Fruit fly (Drosophila melanogaster) whole organism, embryonic: ENCODE data around the gene lectin-29Ca.

ENCODE experiments used
- ATbp ChIP-seq: fragments of 200-800 bp; sonication (Bioruptor generic); optimal IDR thresholded peaks from 2 replicates; lab custom pipeline; 2017; ENCODE audit warnings: missing biosample characterization, mild to moderate bottlenecking, missing genetic modification characterization, missing genetic modification reagents
- Atf-2 ChIP-seq: fragments of 200-800 bp; sonication (Bioruptor generic); optimal IDR thresholded peaks from 2 replicates; lab custom pipeline; 2016; ENCODE audit warnings: missing biosample characterization, missing genetic modification characterization
- CG11504 ChIP-seq: fragments of 200-800 bp; sonication (Bioruptor generic); optimal IDR thresholded peaks from 3 replicates; lab custom pipeline; 2019; ENCODE audit warnings: missing biosample characterization, mild to moderate bottlenecking, missing genetic modification characterization, moderate library complexity
- CG12155 ChIP-seq: fragments of 200-800 bp; sonication (Bioruptor generic); optimal IDR thresholded peaks from 3 replicates; lab custom pipeline; 2016; ENCODE audit warnings: missing biosample characterization, missing genetic modification characterization
- CG12744 ChIP-seq: fragments of 200-800 bp; sonication (Bioruptor generic); optimal IDR thresholded peaks from 2 replicates; lab custom pipeline; 2016; ENCODE audit warnings: missing biosample characterization, missing genetic modification characterization
- CG14050 ChIP-seq: fragments of 200-800 bp; sonication (Bioruptor generic); IDR thresholded peaks from 3 replicates; pipeline ENCODE4 v1.3.6; 2022; ENCODE audit warnings: missing biosample characterization, missing genetic modification characterization
- CG14441 ChIP-seq: fragments of 200-800 bp; sonication (Bioruptor generic); IDR thresholded peaks from 2 replicates; pipeline ENCODE4 v1.3.6; 2022; ENCODE audit warnings: missing biosample characterization, missing genetic modification characterization
- CG15269 ChIP-seq: fragments of 200-800 bp; sonication (Bioruptor generic); optimal IDR thresholded peaks from 2 replicates; lab custom pipeline; 2018; ENCODE audit warnings: missing biosample characterization, mild to moderate bottlenecking, missing genetic modification characterization, moderate library complexity
- CG17802 ChIP-seq: fragments of 200-800 bp; sonication (Bioruptor generic); optimal IDR thresholded peaks from 2 replicates; lab custom pipeline; 2018; ENCODE audit warnings: missing biosample characterization, mild to moderate bottlenecking, missing genetic modification characterization, moderate library complexity
- CG17912 ChIP-seq: fragments of 200-800 bp; sonication (Bioruptor generic); optimal IDR thresholded peaks from 2 replicates; lab custom pipeline; 2018; ENCODE audit warnings: missing biosample characterization, mild to moderate bottlenecking, missing genetic modification characterization
- CG31388 ChIP-seq: fragments of 200-800 bp; sonication (Bioruptor generic); optimal IDR thresholded peaks from 2 replicates; lab custom pipeline; 2016; ENCODE audit warnings: missing biosample characterization, missing genetic modification characterization
- CG3281 ChIP-seq: fragments of 200-800 bp; sonication (Bioruptor generic); optimal IDR thresholded peaks from 3 replicates; lab custom pipeline; 2017; ENCODE audit warnings: missing biosample characterization, mild to moderate bottlenecking, missing genetic modification characterization
- CG33213 ChIP-seq: fragments of 200-800 bp; sonication (Bioruptor generic); optimal IDR thresholded peaks from 3 replicates; lab custom pipeline; 2016; ENCODE audit warnings: missing biosample characterization, missing genetic modification characterization
- CG3995 ChIP-seq: fragments of 200-800 bp; sonication (Bioruptor generic); optimal IDR thresholded peaks from 3 replicates; lab custom pipeline; 2016; ENCODE audit warnings: missing biosample characterization, missing genetic modification characterization
- CG4404 ChIP-seq: fragments of 200-800 bp; sonication (Bioruptor generic); IDR thresholded peaks from 2 replicates; pipeline ENCODE4 v1.3.6; 2022; ENCODE audit warnings: missing biosample characterization, missing genetic modification characterization
- CG4424 ChIP-seq: fragments of 200-800 bp; sonication (Bioruptor generic); optimal IDR thresholded peaks from 3 replicates; lab custom pipeline; 2016; ENCODE audit warnings: missing biosample characterization, missing genetic modification characterization
- CG4820 ChIP-seq: fragments of 200-800 bp; sonication (Bioruptor generic); optimal IDR thresholded peaks from 3 replicates; lab custom pipeline; 2016; ENCODE audit warnings: missing biosample characterization, missing genetic modification characterization
- CG6254 ChIP-seq: fragments of 200-800 bp; sonication (Bioruptor generic); optimal IDR thresholded peaks from 3 replicates; lab custom pipeline; 2017; ENCODE audit warnings: mild to moderate bottlenecking, missing biosample characterization, missing genetic modification reagents, missing genetic modification characterization
- CG6791 ChIP-seq: fragments of 200-800 bp; sonication (Bioruptor generic); IDR thresholded peaks from 3 replicates; pipeline ENCODE4 v1.3.6; 2022; ENCODE audit warnings: missing biosample characterization, missing genetic modification characterization; ENCODE audit not compliant: partially characterized antibody
- CG9609 ChIP-seq: fragments of 200-800 bp; sonication (Bioruptor generic); optimal IDR thresholded peaks from 3 replicates; lab custom pipeline; 2016; ENCODE audit warnings: missing biosample characterization, missing genetic modification characterization
- CG9876 ChIP-seq: fragments of 200-800 bp; sonication (Bioruptor generic); optimal IDR thresholded peaks from 2 replicates; lab custom pipeline; 2016; ENCODE audit warnings: missing biosample characterization, missing genetic modification characterization
- CrebB ChIP-seq: fragments of 200-800 bp; sonication (Bioruptor generic); optimal IDR thresholded peaks from 3 replicates; lab custom pipeline; 2018; ENCODE audit warnings: missing biosample characterization, mild to moderate bottlenecking, missing genetic modification characterization
- D ChIP-seq, 2 experiments: fragments of 200-800 bp in 1 of 2; fragments of >200 bp in 1 of 2; sonication (Bioruptor generic) in 1 of 2; optimal IDR thresholded peaks; 2 replicates in 1 of 2; 3 replicates in 1 of 2; lab custom pipeline; 2017; ENCODE audit warnings: mild to moderate bottlenecking in 1 of 2, missing biosample characterization in 1 of 2, missing genetic modification characterization in 1 of 2, missing genetic modification reagents in 1 of 2
- H15 ChIP-seq: fragments of 200-800 bp; sonication (Bioruptor generic); IDR thresholded peaks from 3 replicates; pipeline ENCODE4 v1.3.6; 2022; ENCODE audit warnings: missing biosample characterization, missing genetic modification characterization
- Hand ChIP-seq: fragments of 200-800 bp; sonication (Bioruptor generic); optimal IDR thresholded peaks from 2 replicates; lab custom pipeline; 2017; ENCODE audit warnings: mild to moderate bottlenecking, missing biosample characterization, missing genetic modification reagents, missing genetic modification characterization
- Hr39 ChIP-seq: fragments of >200 bp; optimal IDR thresholded peaks from 2 replicates; lab custom pipeline; 2017
- Kr ChIP-seq: fragments of 200-800 bp; sonication (Bioruptor generic); optimal IDR thresholded peaks from 2 replicates; lab custom pipeline; 2017; ENCODE audit warnings: missing biosample characterization, mild to moderate bottlenecking, missing genetic modification characterization
- Med ChIP-seq: fragments of 200-800 bp; sonication (Bioruptor generic); peaks from one replicate; lab custom pipeline; 2016; ENCODE audit warnings: missing biosample characterization, missing genetic modification characterization, mild to moderate bottlenecking, inconsistent platforms, moderate library complexity
- Mrtf ChIP-seq: fragments of 200-800 bp; sonication (Bioruptor generic); IDR thresholded peaks from 3 replicates; pipeline ENCODE4 v1.3.6; 2022; ENCODE audit warnings: missing biosample characterization, missing genetic modification characterization
- Sox100B ChIP-seq: fragments of 200-800 bp; sonication (Bioruptor generic); optimal IDR thresholded peaks from 3 replicates; lab custom pipeline; 2018; ENCODE audit warnings: missing biosample characterization, mild to moderate bottlenecking, missing genetic modification characterization
- abd-A ChIP-seq: fragments of 200-800 bp; sonication (Bioruptor generic); optimal IDR thresholded peaks from 3 replicates; lab custom pipeline; 2019; ENCODE audit warnings: missing biosample characterization, mild to moderate bottlenecking, missing genetic modification characterization, moderate library complexity
- bbx ChIP-seq: fragments of 200-800 bp; sonication (Bioruptor generic); IDR thresholded peaks from 2 replicates; pipeline ENCODE4 v1.3.6; 2022; ENCODE audit warnings: missing biosample characterization, missing genetic modification characterization; ENCODE audit not compliant: partially characterized antibody
- caup ChIP-seq: fragments of 200-800 bp; sonication (Bioruptor generic); optimal IDR thresholded peaks from 3 replicates; lab custom pipeline; 2017; ENCODE audit warnings: missing biosample characterization, mild to moderate bottlenecking, missing genetic modification characterization, moderate library complexity; ENCODE audit not compliant: severe bottlenecking
- cg ChIP-seq: fragments of 200-800 bp; sonication (Bioruptor generic); optimal IDR thresholded peaks from 3 replicates; lab custom pipeline; 2019; ENCODE audit warnings: missing biosample characterization, mild to moderate bottlenecking, missing genetic modification characterization, moderate library complexity
- ci ChIP-seq: fragments of 200-800 bp; sonication (Bioruptor generic); IDR thresholded peaks from 3 replicates; pipeline ENCODE4 v1.3.6; 2022; ENCODE audit warnings: missing biosample characterization, missing genetic modification characterization
- fru ChIP-seq: fragments of >200 bp; optimal IDR thresholded peaks from 2 replicates; lab custom pipeline; 2017
- gcm2 ChIP-seq: fragments of 200-800 bp; sonication (Bioruptor generic); optimal IDR thresholded peaks from 2 replicates; lab custom pipeline; 2016; ENCODE audit warnings: missing biosample characterization, missing genetic modification characterization
- hkb ChIP-seq, 2 experiments: fragments of 200-800 bp in 1 of 2; fragments of >200 bp in 1 of 2; sonication (Bioruptor generic) in 1 of 2; IDR thresholded peaks in 1 of 2; optimal IDR thresholded peaks in 1 of 2; 2 replicates each; pipeline versions ENCODE4 v1.3.6 to Lab custom; 2017 to 2022; ENCODE audit warnings: missing biosample characterization in 1 of 2, missing genetic modification characterization in 1 of 2
- klu ChIP-seq: fragments of 200-800 bp; sonication (Bioruptor generic); IDR thresholded peaks from 2 replicates; pipeline ENCODE4 v1.3.6; 2022; ENCODE audit warnings: missing biosample characterization, missing genetic modification characterization
- lbe ChIP-seq: fragments of 200-800 bp; sonication (Bioruptor generic); optimal IDR thresholded peaks from 2 replicates; lab custom pipeline; 2016; ENCODE audit warnings: missing biosample characterization, mild to moderate bottlenecking, missing genetic modification characterization
- luna ChIP-seq: fragments of 200-800 bp; sonication (Bioruptor generic); optimal IDR thresholded peaks from 2 replicates; lab custom pipeline; 2016; ENCODE audit warnings: missing biosample characterization, missing genetic modification characterization
- p53 ChIP-seq: fragments of 200-800 bp; sonication (Bioruptor generic); optimal IDR thresholded peaks from 2 replicates; lab custom pipeline; 2016; ENCODE audit warnings: missing biosample characterization, missing genetic modification characterization
- pfk ChIP-seq: fragments of 200-800 bp; sonication (Bioruptor generic); optimal IDR thresholded peaks from 2 replicates; lab custom pipeline; 2018; ENCODE audit warnings: missing biosample characterization, mild to moderate bottlenecking, missing genetic modification characterization, moderate library complexity
- sc ChIP-seq, 3 experiments: fragments of >200 bp in 2 of 3; fragments of 200-800 bp in 1 of 3; sonication (Bioruptor generic) in 1 of 3; optimal IDR thresholded peaks; 2 replicates in 2 of 3; 3 replicates in 1 of 3; lab custom pipeline; 2017; ENCODE audit warnings: mild to moderate bottlenecking in 1 of 3, missing biosample characterization in 1 of 3, missing genetic modification characterization in 1 of 3, missing genetic modification reagents in 1 of 3
- sens-2 ChIP-seq: fragments of 200-800 bp; sonication (Bioruptor generic); IDR thresholded peaks from 2 replicates; pipeline ENCODE4 v1.3.6; 2022; ENCODE audit warnings: missing biosample characterization, missing genetic modification characterization
- tll ChIP-seq, 2 experiments: fragments of 200-800 bp in 1 of 2; fragments of >200 bp in 1 of 2; sonication (Bioruptor generic) in 1 of 2; optimal IDR thresholded peaks; 2 replicates each; lab custom pipeline; 2017 to 2019; ENCODE audit warnings: missing biosample characterization in 2 of 2, missing genetic modification characterization in 2 of 2, mild to moderate bottlenecking in 1 of 2, moderate library complexity in 1 of 2
- tup ChIP-seq: fragments of 200-800 bp; sonication (Bioruptor generic); optimal IDR thresholded peaks from 2 replicates; lab custom pipeline; 2016; ENCODE audit warnings: missing biosample characterization, mild to moderate bottlenecking, missing genetic modification characterization, moderate library complexity
- unpg ChIP-seq: fragments of 200-800 bp; sonication (Bioruptor generic); optimal IDR thresholded peaks from 3 replicates; lab custom pipeline; 2018; ENCODE audit warnings: missing biosample characterization, mild to moderate bottlenecking, missing genetic modification characterization, moderate library complexity
- yki ChIP-seq: fragments of >200 bp; optimal IDR thresholded peaks from 3 replicates; lab custom pipeline; 2018

Gene lectin-29Ca

DNA sequence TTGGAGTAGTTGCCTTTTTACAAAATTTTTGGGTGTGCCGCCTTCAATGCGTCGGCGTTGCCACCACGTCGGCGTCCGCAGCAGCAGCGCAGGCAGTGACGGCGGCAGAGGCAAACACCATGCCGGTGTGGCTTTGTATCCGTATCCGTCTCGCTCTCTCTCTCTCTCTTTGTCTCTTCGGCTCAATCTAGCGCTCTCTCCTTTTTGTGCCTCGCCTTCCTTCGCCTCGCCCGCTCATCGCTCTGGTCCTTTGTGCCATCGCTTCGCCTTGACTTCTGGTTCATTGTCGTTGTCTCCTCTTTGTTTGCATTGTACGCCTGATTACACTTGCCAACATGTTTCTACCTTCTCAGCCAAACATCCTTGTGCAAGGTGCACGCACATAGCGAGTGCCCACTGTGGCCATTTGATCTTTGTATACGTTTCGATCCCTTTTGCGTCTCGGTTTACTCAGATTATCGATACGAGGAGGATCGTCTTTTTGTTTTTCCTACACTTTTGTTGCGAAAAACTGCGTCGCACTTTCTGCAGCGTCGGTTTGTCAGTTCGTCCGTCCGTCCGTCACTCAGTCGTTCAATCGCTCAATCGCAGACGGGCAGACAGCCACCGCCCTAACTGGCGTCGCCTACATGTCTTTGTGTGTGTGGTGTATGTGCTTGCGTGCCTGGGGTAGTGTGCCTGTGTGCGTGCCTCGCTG, 22.4 kb upstream of the lectin-29Ca start (continued):
- no peak for TF ChIP-seq CG11504 (tag; lab: Kevin White, UChicago)
- TF ChIP-seq CG3281 (GFP tag; lab: Kevin White, UChicago), result no peak
- TF ChIP-seq CG4404 (GFP tag; lab: Robert Waterston, UW), result no peak
- TF ChIP-seq CG15269 (tag; lab: Kevin White, UChicago), result no peak
- no peak for TF ChIP-seq Kr (GFP tag; lab: Kevin White, UChicago)
- no peak for TF ChIP-seq H15 (GFP tag; lab: Robert Waterston, UW)
- TF ChIP-seq pfk (GFP tag; lab: Kevin White, UChicago), result no peak
- TF ChIP-seq CG9876 (GFP tag; lab: Kevin White, UChicago), result no peak
- TF ChIP-seq tll (GFP tag; optimal IDR thresholded peaks at IDR 0.05; lab: Kevin White, UChicago), result peak in 1 of 2 experiments; percentile 99
- no peak for TF ChIP-seq Mrtf (GFP tag; lab: Robert Waterston, UW)
- TF ChIP-seq CG6791 (GFP tag; lab: Robert Waterston, UW), result no peak
- TF ChIP-seq klu (GFP tag; lab: Robert Waterston, UW), result no peak
- no peak for TF ChIP-seq luna (GFP tag; lab: Kevin White, UChicago)
- no peak for TF ChIP-seq caup
- TF ChIP-seq cg (GFP tag; lab: Kevin White, UChicago), result peak; percentile 68
- peak; percentile 35 for TF ChIP-seq CrebB
- no peak for TF ChIP-seq gcm2
- TF ChIP-seq CG17802, result no peak
- peak; percentile 80 for TF ChIP-seq Med (GFP tag; lab: Kevin White, UChicago)
- no peak for TF ChIP-seq unpg (GFP tag; lab: Kevin White, UChicago)
- TF ChIP-seq ATbp, result no peak
- no peak for TF ChIP-seq p53 (GFP tag; lab: Kevin White, UChicago)
- no peak for TF ChIP-seq CG4424 (GFP tag; lab: Kevin White, UChicago)
- no peak for TF ChIP-seq Hand (GFP tag; lab: Kevin White, UChicago)
- no peak for TF ChIP-seq CG17912 (GFP tag; lab: Kevin White, UChicago)
- no peak for TF ChIP-seq CG33213 (GFP tag; lab: Kevin White, UChicago)
- TF ChIP-seq sens-2 (GFP tag; lab: Robert Waterston, UW), result no peak
- peak; percentile 99 for TF ChIP-seq D (optimal IDR thresholded peaks at IDR 0.05; lab: Kevin White, UChicago)
- peak; percentile 23 for TF ChIP-seq D (GFP tag; optimal IDR thresholded peaks at IDR 0.05; lab: Kevin White, UChicago)
- TF ChIP-seq CG31388 (GFP tag; lab: Kevin White, UChicago), result no peak
- peak; percentile 25 for TF ChIP-seq CG9609
- no peak for TF ChIP-seq abd-A (tag; lab: Kevin White, UChicago)
- TF ChIP-seq Atf-2 (GFP tag; lab: Kevin White, UChicago), result no peak
- TF ChIP-seq hkb (optimal IDR thresholded peaks at IDR 0.05; lab: Kevin White, UChicago), result no peak
- TF ChIP-seq hkb (GFP tag; IDR thresholded peaks at IDR 0.05; lab: Robert Waterston, UW), result no peak
- TF ChIP-seq sc (optimal IDR thresholded peaks at IDR 0.05; lab: Kevin White, UChicago), result no peak
- TF ChIP-seq sc (GFP tag; optimal IDR thresholded peaks at IDR 0.05; lab: Kevin White, UChicago), result no peak
- peak; percentile 29; the same call in 1 of the 3 replicates for TF ChIP-seq ci (GFP tag; lab: Robert Waterston, UW)
- TF ChIP-seq tup (GFP tag; lab: Kevin White, UChicago), result no peak
- TF ChIP-seq CG3995, result no peak
- TF ChIP-seq yki (lab: Kevin White, UChicago), result peak; percentile 1
- no peak for TF ChIP-seq Sox100B (GFP tag; lab: Kevin White, UChicago)
- TF ChIP-seq CG12744, result no peak
- peak; percentile 55 for TF ChIP-seq lbe (GFP tag; lab: Kevin White, UChicago)
- peak; percentile 57 for TF ChIP-seq fru
- TF ChIP-seq CG4820, result no peak
- TF ChIP-seq CG14050 (GFP tag; lab: Robert Waterston, UW), result no peak
- no peak for TF ChIP-seq Hr39 (lab: Kevin White, UChicago)
- TF ChIP-seq CG6254 (GFP tag; lab: Kevin White, UChicago), result peak; percentile 21
- no peak for TF ChIP-seq bbx (GFP tag; lab: Robert Waterston, UW)
- TF ChIP-seq CG14441 (GFP tag; lab: Robert Waterston, UW), result no peak
- no peak for TF ChIP-seq CG12155
